Worm (Caenorhabditis elegans) whole organism, L1 larva: Measurements from ENCODE around the gene nhr-50.

ENCODE experiments used
- C16A3.4 ChIP-seq: fragments of 150-350 bp; optimal IDR thresholded peaks from 2 replicates; lab custom pipeline; 2014; ENCODE audit warnings: missing biosample characterization, missing genetic modification characterization
- Y116A8C.19 ChIP-seq: sonication (generic microtip); optimal IDR thresholded peaks from 2 replicates; lab custom pipeline; 2016; ENCODE audit warnings: missing compliant biosample characterization, missing genetic modification characterization, borderline replicate concordance
- aha-1 ChIP-seq: fragments of 150-350 bp; optimal IDR thresholded peaks from 2 replicates; lab custom pipeline; 2014; ENCODE audit warnings: missing biosample characterization, missing genetic modification characterization
- alr-1 ChIP-seq: fragments of 200-800 bp; sonication (Bioruptor generic); optimal IDR thresholded peaks from 2 replicates; lab custom pipeline; 2018; ENCODE audit warnings: borderline replicate concordance, mild to moderate bottlenecking, missing genetic modification characterization, missing compliant biosample characterization
- ama-1 ChIP-seq: fragments of 150-350 bp; optimal IDR thresholded peaks from 2 replicates; lab custom pipeline; 2014
- ceh-8 ChIP-seq: fragments of 200-800 bp; sonication (Bioruptor generic); optimal IDR thresholded peaks from 2 replicates; lab custom pipeline; 2018; ENCODE audit warnings: mild to moderate bottlenecking, missing genetic modification characterization, moderate library complexity, missing compliant biosample characterization
- ceh-82 ChIP-seq, 3 experiments: fragments of 150-350 bp in 1 of 3; sonication (generic microtip) in 2 of 3; optimal IDR thresholded peaks; 2 replicates each; lab custom pipeline; 2014 to 2017; ENCODE audit warnings: missing biosample characterization in 3 of 3, missing genetic modification characterization in 3 of 3
- ceh-88 ChIP-seq: fragments of 200-800 bp; sonication (Bioruptor generic); IDR thresholded peaks from 2 replicates; pipeline ENCODE4 v1.3.6; 2022; ENCODE audit warnings: missing genetic modification characterization, missing compliant biosample characterization
- ceh-90 ChIP-seq: sonication (generic microtip); optimal IDR thresholded peaks from 2 replicates; lab custom pipeline; 2016; ENCODE audit warnings: missing genetic modification characterization, missing compliant biosample characterization
- ces-1 ChIP-seq: fragments of 150-350 bp; optimal IDR thresholded peaks from 2 replicates; lab custom pipeline; 2014; ENCODE audit warnings: missing biosample characterization, missing genetic modification reagents, missing genetic modification characterization
- dpl-1 ChIP-seq, 3 experiments: fragments of 150-350 bp in 2 of 3; sonication (generic microtip) in 1 of 3; optimal IDR thresholded peaks; 2 replicates each; lab custom pipeline; 2014 to 2017; ENCODE audit warnings: missing biosample characterization in 3 of 3, missing genetic modification characterization in 3 of 3, missing genetic modification reagents in 3 of 3
- dsc-1 ChIP-seq: sonication (generic microtip); optimal IDR thresholded peaks from 2 replicates; lab custom pipeline; 2016; ENCODE audit warnings: mild to moderate bottlenecking, missing genetic modification characterization, missing compliant biosample characterization
- efl-1 ChIP-seq, 4 experiments: fragments of 150-350 bp; optimal IDR thresholded peaks in 3 of 4; peaks in 1 of 4; 1 replicate in 1 of 4; 2 replicates in 3 of 4; lab custom pipeline; 2014; ENCODE audit warnings: missing biosample characterization in 2 of 4, missing genetic modification characterization in 2 of 4, missing genetic modification reagents in 2 of 4
- egl-13 ChIP-seq: sonication (generic microtip); optimal IDR thresholded peaks from 2 replicates; lab custom pipeline; 2016; ENCODE audit warnings: missing genotype, missing genetic modification reagents, missing genetic modification characterization, missing compliant biosample characterization
- egl-27 ChIP-seq, 2 experiments: fragments of 150-350 bp in 1 of 2; sonication (generic microtip); optimal IDR thresholded peaks; 3 replicates each; lab custom pipeline; 2017 to 2018; ENCODE audit warnings: missing biosample characterization in 2 of 2, missing genetic modification characterization in 2 of 2, missing genetic modification reagents in 2 of 2
- elt-2 ChIP-seq: sonication (generic microtip); optimal IDR thresholded peaks from 2 replicates; lab custom pipeline; 2016; ENCODE audit warnings: missing genetic modification characterization, mild to moderate bottlenecking, inconsistent platforms, missing compliant biosample characterization, missing genetic modification reagents
- ets-5 ChIP-seq: fragments of 200-800 bp; sonication (Bioruptor generic); IDR thresholded peaks from 2 replicates; pipeline ENCODE4 v1.3.6; 2022; ENCODE audit warnings: missing genetic modification characterization, missing compliant biosample characterization
- fkh-4 ChIP-seq: sonication (generic microtip); optimal IDR thresholded peaks from 2 replicates; lab custom pipeline; 2016; ENCODE audit warnings: missing compliant biosample characterization, missing genetic modification characterization, borderline replicate concordance
- hlh-17 ChIP-seq: fragments of 200-800 bp; sonication (Bioruptor generic); optimal IDR thresholded peaks from 2 replicates; lab custom pipeline; 2018; ENCODE audit warnings: missing genetic modification characterization, mild to moderate bottlenecking, missing compliant biosample characterization, moderate library complexity, borderline replicate concordance
- irx-1 ChIP-seq: sonication (generic microtip); optimal IDR thresholded peaks from 2 replicates; lab custom pipeline; 2016; ENCODE audit warnings: missing genetic modification characterization, missing compliant biosample characterization
- isw-1 ChIP-seq: fragments of 200-800 bp; sonication (Bioruptor generic); IDR thresholded peaks from 2 replicates; pipeline ENCODE4 v1.3.6; 2022; ENCODE audit warnings: missing genetic modification characterization, missing compliant biosample characterization
- lin-14 ChIP-seq: fragments of 200-800 bp; sonication (Bioruptor generic); optimal IDR thresholded peaks from 2 replicates; lab custom pipeline; 2018; ENCODE audit warnings: mild to moderate bottlenecking, missing genetic modification characterization, moderate library complexity, missing compliant biosample characterization
- lin-35 ChIP-seq, 2 experiments: fragments of 150-350 bp; optimal IDR thresholded peaks; 2 replicates each; lab custom pipeline; 2014; ENCODE audit warnings: missing biosample characterization in 2 of 2, missing genetic modification characterization in 2 of 2, missing genetic modification reagents in 2 of 2
- lin-39 ChIP-seq: fragments of 150-350 bp; optimal IDR thresholded peaks from 2 replicates; lab custom pipeline; 2014; ENCODE audit warnings: missing biosample characterization, missing genetic modification reagents, missing genetic modification characterization
- lir-3 ChIP-seq: sonication (generic microtip); optimal IDR thresholded peaks from 2 replicates; lab custom pipeline; 2016; ENCODE audit warnings: mild to moderate bottlenecking, missing genetic modification characterization, moderate library complexity, missing compliant biosample characterization; ENCODE audit not compliant: poor library complexity
- lsy-2 ChIP-seq, 2 experiments: fragments of 150-350 bp; optimal IDR thresholded peaks; 2 replicates each; lab custom pipeline; 2014; ENCODE audit warnings: missing biosample characterization in 2 of 2, missing genetic modification characterization in 2 of 2
- mdl-1 ChIP-seq, 2 experiments: fragments of 150-350 bp; optimal IDR thresholded peaks; 2 replicates each; lab custom pipeline; 2014 to 2017; ENCODE audit warnings: missing biosample characterization in 2 of 2, missing genetic modification characterization in 2 of 2, inconsistent platforms in 1 of 2
- nhr-19 ChIP-seq: fragments of 200-800 bp; sonication (Bioruptor generic); conservative IDR thresholded peaks from 2 replicates; pipeline ENCODE4 v1.3.6; 2022; ENCODE audit warnings: missing genetic modification characterization, missing compliant biosample characterization
- nhr-20 ChIP-seq: sonication (generic microtip); optimal IDR thresholded peaks from 2 replicates; lab custom pipeline; 2016; ENCODE audit warnings: mild to moderate bottlenecking, missing genetic modification characterization, missing compliant biosample characterization
- nhr-237 ChIP-seq: fragments of 150-350 bp; optimal IDR thresholded peaks from 2 replicates; lab custom pipeline; 2014; ENCODE audit warnings: missing biosample characterization, missing genetic modification characterization
- nhr-47 ChIP-seq: sonication (generic microtip); optimal IDR thresholded peaks from 2 replicates; lab custom pipeline; 2016; ENCODE audit warnings: mild to moderate bottlenecking, missing genetic modification characterization, moderate library complexity, missing compliant biosample characterization
- nhr-71 ChIP-seq: sonication (generic microtip); optimal IDR thresholded peaks from 2 replicates; lab custom pipeline; 2016; ENCODE audit warnings: mild to moderate bottlenecking, missing genetic modification characterization, moderate library complexity, missing compliant biosample characterization
- nhr-85 ChIP-seq: sonication (generic microtip); peaks from one replicate; lab custom pipeline; 2016; ENCODE audit warnings: missing genetic modification characterization, inconsistent platforms, missing compliant biosample characterization
- nhr-90 ChIP-seq: sonication (generic microtip); optimal IDR thresholded peaks from 2 replicates; lab custom pipeline; 2016; ENCODE audit warnings: mild to moderate bottlenecking, missing genetic modification characterization, missing compliant biosample characterization; ENCODE audit not compliant: poor library complexity
- pax-3 ChIP-seq: fragments of 200-800 bp; sonication (Bioruptor generic); optimal IDR thresholded peaks from 2 replicates; lab custom pipeline; 2018; ENCODE audit warnings: mild to moderate bottlenecking, missing genetic modification characterization, moderate library complexity, missing compliant biosample characterization
- rnt-1 ChIP-seq: sonication (generic microtip); optimal IDR thresholded peaks from 2 replicates; lab custom pipeline; 2016; ENCODE audit warnings: mild to moderate bottlenecking, missing genetic modification characterization, moderate library complexity, missing compliant biosample characterization
- skn-1 ChIP-seq: fragments of 150-350 bp; optimal IDR thresholded peaks from 2 replicates; lab custom pipeline; 2014; ENCODE audit warnings: missing biosample characterization, missing genetic modification characterization
- snpc-4 ChIP-seq: fragments of 150-350 bp; optimal IDR thresholded peaks from 2 replicates; lab custom pipeline; 2014; ENCODE audit warnings: missing biosample characterization, missing genetic modification characterization
- snu-23 ChIP-seq: sonication (generic microtip); optimal IDR thresholded peaks from 2 replicates; lab custom pipeline; 2016; ENCODE audit warnings: missing genetic modification characterization, missing compliant biosample characterization
- sox-4 ChIP-seq: sonication (generic microtip); optimal IDR thresholded peaks from 2 replicates; lab custom pipeline; 2016; ENCODE audit warnings: missing genetic modification characterization, missing compliant biosample characterization
- swsn-7 ChIP-seq: sonication (generic microtip); optimal IDR thresholded peaks from 2 replicates; lab custom pipeline; 2016; ENCODE audit warnings: missing genetic modification characterization, missing compliant biosample characterization
- unc-98 ChIP-seq: fragments of 200-800 bp; sonication (Bioruptor generic); IDR thresholded peaks from 2 replicates; pipeline ENCODE4 v1.3.6; 2022; ENCODE audit warnings: missing genetic modification characterization, missing compliant biosample characterization
- xbp-1 ChIP-seq: sonication (generic microtip); optimal IDR thresholded peaks from 2 replicates; lab custom pipeline; 2016; ENCODE audit warnings: missing genetic modification characterization, missing compliant biosample characterization
- zip-4 ChIP-seq: fragments of 200-800 bp; sonication (Bioruptor generic); optimal IDR thresholded peaks from 2 replicates; lab custom pipeline; 2018; ENCODE audit warnings: mild to moderate bottlenecking, missing genetic modification characterization, moderate library complexity, missing compliant biosample characterization
- ztf-11 ChIP-seq, 2 experiments: sonication (generic microtip); optimal IDR thresholded peaks; 2 replicates each; lab custom pipeline; 2016 to 2017; ENCODE audit warnings: missing genetic modification characterization in 2 of 2, missing biosample characterization in 1 of 2, missing compliant biosample characterization in 1 of 2

Gene nhr-50

ce11 chrV:16023559-16023958 is 23.1 kb upstream of the nhr-50 start:
- TF ChIP-seq lin-35 (GFP tag; optimal IDR thresholded peaks at IDR 0.05; lab: Kevin White, UChicago) (no peak), ceh-8 (peak; percentile 5), ama-1 (lab: Kevin White, UChicago) (no peak), lin-14 (GFP tag; lab: Kevin White, UChicago) (no peak), snpc-4 (no peak), pax-3 (tag; lab: Kevin White, UChicago) (no peak), lin-39 (tag; lab: Kevin White, UChicago) (no peak), snu-23 (GFP tag; lab: Kevin White, UChicago) (no peak), nhr-237 (tag; lab: Kevin White, UChicago) (no peak)

- TF ChIP-seq rnt-1 (tag; lab: Kevin White, UChicago) (no peak), isw-1 (GFP tag; lab: Robert Waterston, UW) (no peak), aha-1 (tag; lab: Kevin White, UChicago) (no peak), nhr-19 (GFP tag; lab: Robert Waterston, UW) (no peak), lsy-2 (tag; optimal IDR thresholded peaks at IDR 0.05; lab: Kevin White, UChicago) (no peak), hlh-17 (no peak), efl-1 (optimal IDR thresholded peaks at IDR 0.05; lab: Kevin White, UChicago) (no peak), efl-1 (GFP tag; optimal IDR thresholded peaks at IDR 0.05 in 1 of 2; lab: Kevin White, UChicago) (no peak), nhr-90 (tag; lab: Kevin White, UChicago) (no peak), egl-27 (tag; optimal IDR thresholded peaks at IDR 0.05; lab: Kevin White, UChicago) (no peak)
Measured at ce11 chrV:16023051-16023450, 22.6 kb upstream of the nhr-50 start, which contains the start of gene cwc-15. Gene cwc-15, plus strand, starts transcription at chrV:16023351.

- TF ChIP-seq unc-98 (GFP tag; lab: Robert Waterston, UW) (peak; percentile 66), nhr-71 (tag; lab: Kevin White, UChicago) (peak; percentile 73), zip-4 (no peak), ces-1 (GFP tag; lab: Kevin White, UChicago) (no peak), egl-13 (tag; lab: Kevin White, UChicago) (no peak), C16A3.4 (tag; lab: Kevin White, UChicago) (peak; percentile 1), lir-3 (tag; lab: Kevin White, UChicago) (peak; percentile 84), nhr-90 (tag; lab: Kevin White, UChicago) (peak; percentile 75), skn-1 (tag; lab: Kevin White, UChicago) (peak; percentile 25), irx-1 (tag; lab: Kevin White, UChicago) (peak; percentile 72), Y116A8C.19 (tag; lab: Kevin White, UChicago) (peak; percentile 30), ets-5 (GFP tag; lab: Robert Waterston, UW) (no peak), nhr-85 (tag; lab: Kevin White, UChicago) (peak; percentile 76), isw-1 (GFP tag; lab: Robert Waterston, UW) (peak; percentile 49), ceh-88 (GFP tag; lab: Robert Waterston, UW) (no peak), elt-2 (tag; lab: Kevin White, UChicago) (peak; percentile 16), ztf-11 (tag; optimal IDR thresholded peaks at IDR 0.05; lab: Kevin White, UChicago) (peak in 1 of 2 experiments; percentile 82), pax-3 (tag; lab: Kevin White, UChicago) (peak; percentile 40), swsn-7 (tag; lab: Kevin White, UChicago) (peak; percentile 52), dsc-1 (tag; lab: Kevin White, UChicago) (peak; percentile 52), nhr-20 (tag; lab: Kevin White, UChicago) (peak; percentile 56), egl-27 (tag; optimal IDR thresholded peaks at IDR 0.05; lab: Kevin White, UChicago) (no peak), nhr-47 (tag; lab: Kevin White, UChicago) (peak; percentile 73), snpc-4 (peak; percentile 68), sox-4 (tag; lab: Kevin White, UChicago) (peak; percentile 51), lin-35 (GFP tag; optimal IDR thresholded peaks at IDR 0.05; lab: Kevin White, UChicago) (peak; percentile 91 to 95), mdl-1 (tag; optimal IDR thresholded peaks at IDR 0.05; lab: Kevin White, UChicago) (no peak), rnt-1 (tag; lab: Kevin White, UChicago) (peak; percentile 96), xbp-1 (tag; lab: Kevin White, UChicago) (peak; percentile 55), efl-1 (optimal IDR thresholded peaks at IDR 0.05; lab: Kevin White, UChicago) (peak; percentile 92 to 95), efl-1 (GFP tag; optimal IDR thresholded peaks at IDR 0.05 in 1 of 2; lab: Kevin White, UChicago) (peak; percentile 92 to 99), hlh-17 (no peak), dpl-1 (GFP tag; optimal IDR thresholded peaks at IDR 0.05; lab: Kevin White, UChicago) (peak; percentile 82 to 91 (median 88)), ceh-82 (tag; optimal IDR thresholded peaks at IDR 0.05; lab: Kevin White, UChicago) (peak; percentile 15 to 52 (median 36)), alr-1 (no peak), fkh-4 (tag; lab: Kevin White, UChicago) (peak; percentile 60), ceh-90 (tag; lab: Kevin White, UChicago) (peak; percentile 87)
Measured at ce11 chrV:16022600-16022999, 22.2 kb upstream of the nhr-50 start.
